Worm (Caenorhabditis elegans) whole organism, L1 larva: ENCODE data around the gene sem-5.

ENCODE experiments used
- C04F5.9 ChIP-seq: sonication (generic microtip); optimal IDR thresholded peaks from 2 replicates; lab custom pipeline; 2016; ENCODE audit warnings: missing genetic modification characterization, missing compliant biosample characterization
- blmp-1 ChIP-seq: fragments of 150-350 bp; optimal IDR thresholded peaks from 2 replicates; lab custom pipeline; 2014; ENCODE audit warnings: missing biosample characterization, missing genetic modification characterization
- ceh-82 ChIP-seq, 3 experiments: fragments of 150-350 bp in 1 of 3; sonication (generic microtip) in 2 of 3; optimal IDR thresholded peaks; 2 replicates each; lab custom pipeline; 2014 to 2017; ENCODE audit warnings: missing biosample characterization in 3 of 3, missing genetic modification characterization in 3 of 3
- ceh-90 ChIP-seq: sonication (generic microtip); optimal IDR thresholded peaks from 2 replicates; lab custom pipeline; 2016; ENCODE audit warnings: missing genetic modification characterization, missing compliant biosample characterization
- ces-1 ChIP-seq: fragments of 150-350 bp; optimal IDR thresholded peaks from 2 replicates; lab custom pipeline; 2014; ENCODE audit warnings: missing biosample characterization, missing genetic modification reagents, missing genetic modification characterization
- dsc-1 ChIP-seq: sonication (generic microtip); optimal IDR thresholded peaks from 2 replicates; lab custom pipeline; 2016; ENCODE audit warnings: mild to moderate bottlenecking, missing genetic modification characterization, missing compliant biosample characterization
- efl-1 ChIP-seq, 4 experiments: fragments of 150-350 bp; optimal IDR thresholded peaks in 3 of 4; peaks in 1 of 4; 1 replicate in 1 of 4; 2 replicates in 3 of 4; lab custom pipeline; 2014; ENCODE audit warnings: missing biosample characterization in 2 of 4, missing genetic modification characterization in 2 of 4, missing genetic modification reagents in 2 of 4
- ets-5 ChIP-seq: fragments of 200-800 bp; sonication (Bioruptor generic); IDR thresholded peaks from 2 replicates; pipeline ENCODE4 v1.3.6; 2022; ENCODE audit warnings: missing genetic modification characterization, missing compliant biosample characterization
- fkh-8 ChIP-seq: sonication (generic microtip); optimal IDR thresholded peaks from 2 replicates; lab custom pipeline; 2016; ENCODE audit warnings: mild to moderate bottlenecking, missing genetic modification characterization, missing compliant biosample characterization
- fos-1 ChIP-seq: fragments of 150-350 bp; optimal IDR thresholded peaks from 2 replicates; lab custom pipeline; 2014; ENCODE audit warnings: missing biosample characterization, missing genetic modification characterization
- hpl-2 ChIP-seq: fragments of 150-350 bp; optimal IDR thresholded peaks from 2 replicates; lab custom pipeline; 2014; ENCODE audit warnings: missing biosample characterization, missing genetic modification reagents, missing genetic modification characterization
- jun-1 ChIP-seq: fragments of 150-350 bp; optimal IDR thresholded peaks from 2 replicates; lab custom pipeline; 2014; ENCODE audit warnings: missing biosample characterization, missing genetic modification reagents, missing genetic modification characterization
- lin-13 ChIP-seq: fragments of 150-350 bp; optimal IDR thresholded peaks from 2 replicates; lab custom pipeline; 2014; ENCODE audit warnings: missing biosample characterization, missing genetic modification reagents, missing genetic modification characterization
- lin-14 ChIP-seq: fragments of 200-800 bp; sonication (Bioruptor generic); optimal IDR thresholded peaks from 2 replicates; lab custom pipeline; 2018; ENCODE audit warnings: mild to moderate bottlenecking, missing genetic modification characterization, moderate library complexity, missing compliant biosample characterization
- lsy-2 ChIP-seq, 2 experiments: fragments of 150-350 bp; optimal IDR thresholded peaks; 2 replicates each; lab custom pipeline; 2014; ENCODE audit warnings: missing biosample characterization in 2 of 2, missing genetic modification characterization in 2 of 2
- mef-2 ChIP-seq: fragments of 150-350 bp; optimal IDR thresholded peaks from 2 replicates; lab custom pipeline; 2014; ENCODE audit warnings: missing biosample characterization, missing genetic modification characterization
- mep-1 ChIP-seq: fragments of 150-350 bp; optimal IDR thresholded peaks from 2 replicates; lab custom pipeline; 2014; ENCODE audit warnings: missing biosample characterization, missing genetic modification characterization
- nhr-237 ChIP-seq: fragments of 150-350 bp; optimal IDR thresholded peaks from 2 replicates; lab custom pipeline; 2014; ENCODE audit warnings: missing biosample characterization, missing genetic modification characterization
- nhr-47 ChIP-seq: sonication (generic microtip); optimal IDR thresholded peaks from 2 replicates; lab custom pipeline; 2016; ENCODE audit warnings: mild to moderate bottlenecking, missing genetic modification characterization, moderate library complexity, missing compliant biosample characterization
- nhr-71 ChIP-seq: sonication (generic microtip); optimal IDR thresholded peaks from 2 replicates; lab custom pipeline; 2016; ENCODE audit warnings: mild to moderate bottlenecking, missing genetic modification characterization, moderate library complexity, missing compliant biosample characterization
- nhr-85 ChIP-seq: sonication (generic microtip); peaks from one replicate; lab custom pipeline; 2016; ENCODE audit warnings: missing genetic modification characterization, inconsistent platforms, missing compliant biosample characterization
- nhr-90 ChIP-seq: sonication (generic microtip); optimal IDR thresholded peaks from 2 replicates; lab custom pipeline; 2016; ENCODE audit warnings: mild to moderate bottlenecking, missing genetic modification characterization, missing compliant biosample characterization; ENCODE audit not compliant: poor library complexity
- pax-3 ChIP-seq: fragments of 200-800 bp; sonication (Bioruptor generic); optimal IDR thresholded peaks from 2 replicates; lab custom pipeline; 2018; ENCODE audit warnings: mild to moderate bottlenecking, missing genetic modification characterization, moderate library complexity, missing compliant biosample characterization
- rnt-1 ChIP-seq: sonication (generic microtip); optimal IDR thresholded peaks from 2 replicates; lab custom pipeline; 2016; ENCODE audit warnings: mild to moderate bottlenecking, missing genetic modification characterization, moderate library complexity, missing compliant biosample characterization
- snpc-4 ChIP-seq: fragments of 150-350 bp; optimal IDR thresholded peaks from 2 replicates; lab custom pipeline; 2014; ENCODE audit warnings: missing biosample characterization, missing genetic modification characterization
- snu-23 ChIP-seq: sonication (generic microtip); optimal IDR thresholded peaks from 2 replicates; lab custom pipeline; 2016; ENCODE audit warnings: missing genetic modification characterization, missing compliant biosample characterization
- sox-4 ChIP-seq: sonication (generic microtip); optimal IDR thresholded peaks from 2 replicates; lab custom pipeline; 2016; ENCODE audit warnings: missing genetic modification characterization, missing compliant biosample characterization
- swsn-7 ChIP-seq: sonication (generic microtip); optimal IDR thresholded peaks from 2 replicates; lab custom pipeline; 2016; ENCODE audit warnings: missing genetic modification characterization, missing compliant biosample characterization
- unc-130 ChIP-seq: fragments of 150-350 bp; optimal IDR thresholded peaks from 2 replicates; lab custom pipeline; 2017; ENCODE audit warnings: missing biosample characterization, missing genetic modification characterization, inconsistent platforms
- unc-62 ChIP-seq: fragments of 150-350 bp; optimal IDR thresholded peaks from 2 replicates; lab custom pipeline; 2014; ENCODE audit warnings: missing biosample characterization, missing genetic modification reagents, missing genetic modification characterization
- unc-98 ChIP-seq: fragments of 200-800 bp; sonication (Bioruptor generic); IDR thresholded peaks from 2 replicates; pipeline ENCODE4 v1.3.6; 2022; ENCODE audit warnings: missing genetic modification characterization, missing compliant biosample characterization
- zag-1 ChIP-seq: fragments of 150-350 bp; optimal IDR thresholded peaks from 2 replicates; lab custom pipeline; 2014; ENCODE audit warnings: missing biosample characterization, missing genetic modification characterization
- ztf-4 ChIP-seq: fragments of 150-350 bp; optimal IDR thresholded peaks from 2 replicates; lab custom pipeline; 2014; ENCODE audit warnings: missing biosample characterization, missing genetic modification characterization

Gene sem-5

DNA sequence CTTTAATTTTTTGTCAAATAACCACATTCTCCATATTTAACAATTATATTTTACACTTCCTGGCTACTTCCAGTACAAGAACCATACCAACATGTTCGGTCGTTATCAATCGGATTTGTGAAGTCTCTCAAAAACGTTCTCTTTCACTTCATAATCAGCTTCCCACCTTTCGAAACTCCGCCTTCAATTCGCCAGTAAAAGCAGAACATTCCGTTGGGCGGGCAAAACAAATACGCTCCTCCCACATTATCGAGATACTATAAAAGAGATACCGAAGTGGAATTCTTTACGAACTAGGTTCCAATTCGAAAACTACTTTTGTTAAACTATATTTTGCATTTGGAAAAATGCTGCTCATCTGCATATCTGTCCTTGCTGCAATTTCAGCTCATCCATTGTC, 31.1 kb downstream of the sem-5 start, which contains the start of gene zig-3:
Gene zig-3, plus strand, starts transcription at position 301 of the 400 bp plus-strand sequence.
- TF ChIP-seq ets-5 (GFP tag; lab: Robert Waterston, UW) (no peak), lin-14 (GFP tag; lab: Kevin White, UChicago) (no peak), nhr-85 (tag; lab: Kevin White, UChicago) (no peak), nhr-90 (tag; lab: Kevin White, UChicago) (no peak), fos-1 (tag; lab: Kevin White, UChicago) (no peak), rnt-1 (tag; lab: Kevin White, UChicago) (no peak), ces-1 (GFP tag; lab: Kevin White, UChicago) (no peak), sox-4 (tag; lab: Kevin White, UChicago) (no peak), mef-2 (tag; lab: Kevin White, UChicago) (no peak), snpc-4 (tag; lab: Kevin White, UChicago) (no peak), swsn-7 (tag; lab: Kevin White, UChicago) (no peak)

DNA sequence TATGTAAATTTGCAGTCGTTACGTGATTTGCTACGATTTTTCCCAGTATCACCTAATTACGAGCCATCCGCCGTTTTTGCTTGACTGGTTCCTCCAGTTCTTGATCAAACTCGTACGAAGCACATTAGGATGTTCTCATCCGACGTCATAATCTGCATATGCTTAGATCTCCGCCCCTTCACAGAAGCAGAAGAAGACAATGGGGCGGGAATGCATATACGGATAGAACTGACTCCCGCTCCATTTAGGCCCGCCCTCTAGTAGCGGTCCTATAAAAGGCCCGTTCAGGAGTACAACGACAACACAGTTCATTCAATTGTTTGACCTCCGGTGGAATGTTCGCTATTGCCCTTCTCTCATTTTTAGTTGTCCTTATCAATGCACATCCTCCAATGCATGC, 36.4 kb downstream of the sem-5 start, which contains the start of gene zig-4:
Gene zig-4, plus strand, starts transcription at position 301 of the 400 bp plus-strand sequence.
- TF ChIP-seq jun-1 (tag; lab: Kevin White, UChicago) (no peak), nhr-47 (peak; percentile 37), pax-3 (tag; lab: Kevin White, UChicago) (no peak), sox-4 (tag; lab: Kevin White, UChicago) (peak; percentile 51), fkh-8 (tag; lab: Kevin White, UChicago) (peak; percentile 46), zag-1 (tag; lab: Kevin White, UChicago) (no peak)

DNA sequence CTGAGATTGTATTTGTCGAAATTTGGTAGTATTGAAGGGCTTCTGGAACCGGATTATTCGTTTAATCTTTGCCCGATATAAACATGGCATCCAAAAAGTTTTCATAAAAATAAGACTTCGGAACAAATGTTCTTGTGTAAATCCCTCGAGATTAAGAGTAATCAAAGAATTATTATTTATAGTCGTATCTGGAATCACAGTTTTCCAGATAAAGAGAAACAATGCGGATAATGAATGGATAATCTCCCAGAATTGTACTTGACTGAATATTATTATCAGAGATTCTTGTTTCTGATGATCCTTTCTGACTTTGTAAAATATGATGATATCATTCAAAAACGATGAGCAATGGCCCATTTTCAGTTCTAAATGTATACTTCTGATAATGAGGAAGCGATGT, 40.4 kb downstream of the sem-5 start:
- TF ChIP-seq unc-62 (GFP tag; lab: Kevin White, UChicago) (no peak), hpl-2 (no peak), unc-98 (no peak), mep-1 (tag; lab: Kevin White, UChicago) (no peak), C04F5.9 (tag; lab: Kevin White, UChicago) (no peak), fos-1 (tag; lab: Kevin White, UChicago) (no peak), fkh-8 (tag; lab: Kevin White, UChicago) (peak; percentile 56), ztf-4 (tag; lab: Kevin White, UChicago) (no peak), lin-13 (GFP tag; lab: Kevin White, UChicago) (no peak), dsc-1 (peak; percentile 58), nhr-71 (peak; percentile 16), pax-3 (tag; lab: Kevin White, UChicago) (peak; percentile 23), lsy-2 (tag; optimal IDR thresholded peaks at IDR 0.05; lab: Kevin White, UChicago) (no peak), snu-23 (no peak), efl-1 (optimal IDR thresholded peaks at IDR 0.05; lab: Kevin White, UChicago) (no peak), efl-1 (GFP tag; optimal IDR thresholded peaks at IDR 0.05 in 1 of 2; lab: Kevin White, UChicago) (no peak)

DNA sequence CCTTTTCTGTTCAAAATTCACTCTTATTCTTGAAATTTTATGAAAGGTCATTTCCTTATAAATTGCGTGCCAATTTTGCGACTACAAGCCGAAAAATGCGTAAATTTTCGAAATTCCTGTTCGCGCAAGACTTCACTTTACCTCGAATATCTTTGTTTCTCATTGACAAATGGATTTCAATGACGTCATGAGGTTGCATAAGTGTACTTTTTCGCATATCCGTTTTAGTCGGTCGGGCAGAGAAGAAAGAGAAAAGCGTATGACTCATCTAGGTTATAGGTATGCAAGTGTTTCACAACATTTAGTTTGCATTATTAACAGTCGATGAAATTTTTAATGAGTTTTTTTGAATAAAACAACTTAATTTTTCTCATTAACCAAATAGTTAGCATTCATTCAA, 45.4 kb downstream of the sem-5 start:
- TF ChIP-seq blmp-1 (tag; lab: Kevin White, UChicago) (peak; percentile 78), fkh-8 (tag; lab: Kevin White, UChicago) (peak; percentile 56), nhr-90 (tag; lab: Kevin White, UChicago) (no peak)

DNA sequence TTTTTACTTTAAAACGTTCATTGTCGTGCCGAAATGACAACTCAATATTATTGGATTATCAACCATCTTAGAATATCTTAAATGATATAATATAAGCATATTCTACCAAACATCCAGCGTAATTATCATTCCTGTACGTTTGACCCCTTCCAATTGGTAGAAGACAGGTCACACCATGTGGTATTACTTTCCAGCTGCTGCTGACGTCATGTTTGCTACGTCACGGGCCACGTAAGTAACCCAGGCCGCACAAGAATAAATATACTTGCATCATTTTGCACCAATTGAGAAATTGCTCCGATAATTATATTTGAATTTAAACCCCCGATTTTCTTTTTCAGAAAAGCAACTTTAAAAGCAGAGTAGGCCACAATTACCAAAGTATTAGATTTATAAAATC, 45.9 kb downstream of the sem-5 start:
- no peak for TF ChIP-seq ceh-82 (tag; optimal IDR thresholded peaks at IDR 0.05; lab: Kevin White, UChicago)
- TF ChIP-seq nhr-237 = no peak
- no peak for TF ChIP-seq hpl-2
- TF ChIP-seq fos-1 (tag; lab: Kevin White, UChicago) = no peak
- TF ChIP-seq fkh-8 (tag; lab: Kevin White, UChicago) = no peak
- no peak for TF ChIP-seq sox-4 (tag; lab: Kevin White, UChicago)
- TF ChIP-seq unc-130 (tag; lab: Kevin White, UChicago) = no peak
- no peak for TF ChIP-seq jun-1 (tag; lab: Kevin White, UChicago)
- TF ChIP-seq ceh-90 (tag; lab: Kevin White, UChicago) = no peak
- TF ChIP-seq nhr-71 = no peak
- TF ChIP-seq, all 84 proteins: peak for 0
